Fruit fly (Drosophila melanogaster): Measurements from ENCODE around the gene retm.

The retm gene

DNA sequence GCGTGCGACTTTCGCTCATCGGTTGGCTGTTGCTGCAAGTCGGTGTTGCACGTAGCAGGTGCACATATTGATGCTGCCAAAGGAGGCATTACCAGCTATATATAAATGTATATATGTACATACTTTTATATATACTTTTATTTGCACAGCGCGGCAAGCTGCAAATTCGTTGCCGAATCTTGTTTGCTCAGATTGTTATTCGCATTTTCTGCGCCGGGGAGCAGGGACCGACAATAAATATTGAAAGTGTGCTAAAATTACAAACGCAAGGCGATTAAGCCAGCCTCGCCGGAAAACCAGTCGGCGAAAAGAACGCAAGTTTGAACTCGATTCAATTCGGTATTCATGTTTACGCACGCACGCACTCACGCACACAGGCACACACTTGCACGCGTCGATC lies 9.1 kb upstream of the retm start:
- TF ChIP-seq CG6808 (GFP tag; optimal IDR thresholded peaks at IDR 0.05) (no peak), CG8119 (GFP tag; IDR thresholded peaks at IDR 0.05) (0 out of 3 replicates have a peak, but pooled peaks have one; percentile 2), Lpt (GFP tag; optimal IDR thresholded peaks at IDR 0.05) (no peak), Blimp-1 (GFP tag; optimal IDR thresholded peaks at IDR 0.05) (peak; percentile 39), CG6854 (GFP tag; optimal IDR thresholded peaks at IDR 0.05) (peak; percentile 3), vri (GFP tag; optimal IDR thresholded peaks at IDR 0.05) (peak; percentile 18), ss (GFP tag; optimal IDR thresholded peaks at IDR 0.05) (peak in 1 of 2 experiments; percentile 48)

DNA sequence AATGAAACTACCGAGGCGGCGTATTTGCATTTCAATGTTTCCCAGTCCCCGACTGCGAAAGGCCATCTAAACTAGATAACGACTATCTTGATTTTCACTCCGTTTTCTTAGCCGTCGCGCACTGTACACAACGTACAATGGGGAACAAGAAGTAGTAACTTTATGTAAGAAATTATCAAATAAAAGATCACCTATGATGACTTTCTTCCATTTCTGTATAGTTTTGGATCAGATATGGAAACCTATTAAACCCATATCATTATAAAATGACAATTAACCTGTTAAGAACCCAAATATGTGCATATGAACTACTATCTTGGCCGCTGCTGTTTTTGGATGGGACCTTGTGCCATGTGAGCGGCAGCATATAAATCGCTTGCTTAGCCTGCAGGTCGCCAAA lies 8.5 kb upstream of the retm start:
- TF ChIP-seq CG3919 (GFP tag; optimal IDR thresholded peaks at IDR 0.05) = no peak
- TF ChIP-seq Ets21C (GFP tag; optimal IDR thresholded peaks at IDR 0.05) = no peak
- no peak for TF ChIP-seq pdm3 (GFP tag; optimal IDR thresholded peaks at IDR 0.05)
- no peak for TF ChIP-seq Ets96B (tag; optimal IDR thresholded peaks at IDR 0.05)
- no peak for TF ChIP-seq Eip75B (GFP tag; optimal IDR thresholded peaks at IDR 0.05)
- no peak for TF ChIP-seq CG6792 (GFP tag; optimal IDR thresholded peaks at IDR 0.05)
- TF ChIP-seq CG9139 (GFP tag; optimal IDR thresholded peaks at IDR 0.05) = no peak
- no peak for TF ChIP-seq CG16779 (tag; optimal IDR thresholded peaks at IDR 0.05)
- TF ChIP-seq Sox102F (GFP tag; optimal IDR thresholded peaks at IDR 0.05) = no peak
- no peak for TF ChIP-seq CG6808 (GFP tag; optimal IDR thresholded peaks at IDR 0.05)
- no peak for TF ChIP-seq vri (GFP tag; optimal IDR thresholded peaks at IDR 0.05)
- peak; percentile 7 for TF ChIP-seq CG6276 (GFP tag; optimal IDR thresholded peaks at IDR 0.05)
- TF ChIP-seq Hr39 (GFP tag; optimal IDR thresholded peaks at IDR 0.05) = no peak
- TF ChIP-seq CG15336 (GFP tag; IDR thresholded peaks at IDR 0.05) = 0 out of 2 replicates have a peak, but pooled peaks have one; percentile 26
- no peak for TF ChIP-seq Blimp-1 (GFP tag; optimal IDR thresholded peaks at IDR 0.05)
- peak; percentile 55 for TF ChIP-seq svp (GFP tag)
- no peak for TF ChIP-seq CG31627 (GFP tag; optimal IDR thresholded peaks at IDR 0.05)
- peak; percentile 38 for TF ChIP-seq Hr4 (GFP tag; optimal IDR thresholded peaks at IDR 0.05)
- TF ChIP-seq net (GFP tag; optimal IDR thresholded peaks at IDR 0.05) = no peak
- no peak for TF ChIP-seq Smox (GFP tag; optimal IDR thresholded peaks at IDR 0.05)
- peak; percentile 51 for TF ChIP-seq CG32006 (GFP tag; optimal IDR thresholded peaks at IDR 0.05)
- TF ChIP-seq fkh (GFP tag; optimal IDR thresholded peaks at IDR 0.05) = peak; percentile 32
- no peak for TF ChIP-seq CG6854 (GFP tag; optimal IDR thresholded peaks at IDR 0.05)
- no peak for TF ChIP-seq Met (GFP tag; optimal IDR thresholded peaks at IDR 0.05)
- no peak for TF ChIP-seq CG7368 (GFP tag; optimal IDR thresholded peaks at IDR 0.05)
- TF ChIP-seq CG6163 (GFP tag; IDR thresholded peaks at IDR 0.05) = no peak
- no peak for TF ChIP-seq CG8632 (GFP tag; optimal IDR thresholded peaks at IDR 0.05)
- TF ChIP-seq CG1621 (tag; optimal IDR thresholded peaks at IDR 0.05) = no peak
- TF ChIP-seq esn (GFP tag; optimal IDR thresholded peaks at IDR 0.05) = no peak
- no peak for TF ChIP-seq dsx (GFP tag; optimal IDR thresholded peaks at IDR 0.05; ENCODE audit: poor library complexity, severe bottlenecking)
- TF ChIP-seq CG34406 (GFP tag; optimal IDR thresholded peaks at IDR 0.05) = no peak
- TF ChIP-seq ss (GFP tag; optimal IDR thresholded peaks at IDR 0.05) = no peak
- TF ChIP-seq salr (GFP tag; optimal IDR thresholded peaks at IDR 0.05) = peak in 1 of 2 experiments; percentile 17
- TF ChIP-seq fd59A (GFP tag; optimal IDR thresholded peaks at IDR 0.05) = no peak
- TF ChIP-seq spab (GFP tag; optimal IDR thresholded peaks at IDR 0.05) = no peak
- TF ChIP-seq CG8319 (GFP tag; optimal IDR thresholded peaks at IDR 0.05) = no peak
- no peak for TF ChIP-seq acj6 (GFP tag; optimal IDR thresholded peaks at IDR 0.05)
- no peak for TF ChIP-seq CG3032 (tag; optimal IDR thresholded peaks at IDR 0.05)
- TF ChIP-seq fd85E (GFP tag; optimal IDR thresholded peaks at IDR 0.05) = no peak
- no peak for TF ChIP-seq lz (GFP tag; optimal IDR thresholded peaks at IDR 0.05)
- TF ChIP-seq CG11902 (GFP tag; optimal IDR thresholded peaks at IDR 0.05) = no peak
- no peak for TF ChIP-seq cyc (GFP tag; optimal IDR thresholded peaks at IDR 0.05)
- no peak for TF ChIP-seq Sox15 (GFP tag; optimal IDR thresholded peaks at IDR 0.05)
- TF ChIP-seq CG10669 (GFP tag; optimal IDR thresholded peaks at IDR 0.05) = no peak
- no peak for TF ChIP-seq CG11762 (GFP tag; optimal IDR thresholded peaks at IDR 0.05; ENCODE audit: insufficient read depth)
- TF ChIP-seq Eip78C (GFP tag) = no peak
- no peak for TF ChIP-seq Eip93F (GFP tag; optimal IDR thresholded peaks at IDR 0.05)
- TF ChIP-seq CG10631 (GFP tag; optimal IDR thresholded peaks at IDR 0.05) = no peak
